Fruit fly (Drosophila melanogaster): Measurements from ENCODE around the gene Pten.
A peak's percentile ranks its signal among the peaks of the same experiment; 100 is the strongest.

- TF ChIP-seq sim (GFP tag; IDR thresholded peaks at IDR 0.05) (no peak), PHDP (tag; optimal IDR thresholded peaks at IDR 0.05) (peak; percentile 49), tap (tag; optimal IDR thresholded peaks at IDR 0.05) (no peak), fu2 (GFP tag; optimal IDR thresholded peaks at IDR 0.05) (peak; percentile 61), Oli (tag; optimal IDR thresholded peaks at IDR 0.05) (no peak), peb (GFP tag; IDR thresholded peaks at IDR 0.05) (no peak), gro (GFP tag; optimal IDR thresholded peaks at IDR 0.05) (peak; percentile 59), tx (GFP tag; optimal IDR thresholded peaks at IDR 0.05) (peak; percentile 64), Aef1 (GFP tag; IDR thresholded peaks at IDR 0.05) (no peak; the same call in 2 of the 3 replicates), tna (GFP tag; IDR thresholded peaks at IDR 0.05; ENCODE audit: partially characterized antibody) (peak; percentile 88)
Observed at dm6 chr2L:10260750-10261493, at the start of gene Pten.
